Worm (Caenorhabditis elegans): Measurements from ENCODE around the gene str-41.

DNA sequence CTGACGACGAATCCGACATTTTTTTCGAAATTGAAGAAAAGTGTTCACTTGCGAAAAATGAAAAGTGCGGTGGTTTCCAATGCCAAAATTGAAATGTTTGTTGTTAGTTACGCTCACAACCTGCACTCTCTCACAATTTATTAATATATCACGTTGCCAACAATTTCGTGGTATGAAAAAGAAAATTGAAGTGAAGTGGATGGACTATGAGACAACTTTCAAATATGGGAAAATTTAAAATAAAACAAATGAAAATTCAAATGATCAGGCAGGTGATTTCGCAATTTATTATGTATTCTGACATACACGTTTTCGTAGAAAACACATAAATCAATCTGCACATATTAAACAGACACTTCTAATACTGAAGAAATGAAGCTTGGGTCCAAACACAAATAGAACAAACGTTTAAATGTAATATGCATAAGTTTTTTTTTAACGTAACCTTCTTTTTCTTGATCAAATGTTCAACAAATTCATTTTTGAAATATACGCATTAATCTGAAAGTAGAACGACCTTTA is 25.7 kb upstream of the str-41 start, which contains the start of gene srp-6:
- TF ChIP-seq ama-1 (optimal IDR thresholded peaks at IDR 0.05): no peak
- TF ChIP-seq aly-1 (tag; optimal IDR thresholded peaks at IDR 0.05): no peak
- TF ChIP-seq B0310.2 (tag; optimal IDR thresholded peaks at IDR 0.05): no peak
- TF ChIP-seq ceh-13 (GFP tag; optimal IDR thresholded peaks at IDR 0.05): no peak
- no peak for TF ChIP-seq scrt-1 (GFP tag; IDR thresholded peaks at IDR 0.05)
- no peak for TF ChIP-seq tbx-37 (GFP tag; conservative IDR thresholded peaks at IDR 0.05)
- no peak for TF ChIP-seq tra-4 (tag; optimal IDR thresholded peaks at IDR 0.05)
- TF ChIP-seq tbx-11 (GFP tag; IDR thresholded peaks at IDR 0.05): no peak
- no peak for TF ChIP-seq sea-1 (GFP tag; conservative IDR thresholded peaks at IDR 0.05)
- no peak for TF ChIP-seq ets-7 (tag; optimal IDR thresholded peaks at IDR 0.05)
- TF ChIP-seq hmbx-1 (tag; optimal IDR thresholded peaks at IDR 0.05): no peak
